Worm (Caenorhabditis elegans) whole organism, L3 larva: ENCODE measurements around the gene mob-2.

Experiments
- ceh-82 ChIP-seq: fragments of 150-350 bp; optimal IDR thresholded peaks from 2 replicates; lab custom pipeline; 2014; ENCODE audit warnings: missing biosample characterization, missing genetic modification characterization
- zag-1 ChIP-seq: fragments of 150-350 bp; optimal IDR thresholded peaks from 2 replicates; lab custom pipeline; 2014; ENCODE audit warnings: missing biosample characterization, missing genetic modification characterization
- ztf-11 ChIP-seq: fragments of 150-350 bp; optimal IDR thresholded peaks from 2 replicates; lab custom pipeline; 2014; ENCODE audit warnings: missing biosample characterization, missing genetic modification characterization

DNA sequence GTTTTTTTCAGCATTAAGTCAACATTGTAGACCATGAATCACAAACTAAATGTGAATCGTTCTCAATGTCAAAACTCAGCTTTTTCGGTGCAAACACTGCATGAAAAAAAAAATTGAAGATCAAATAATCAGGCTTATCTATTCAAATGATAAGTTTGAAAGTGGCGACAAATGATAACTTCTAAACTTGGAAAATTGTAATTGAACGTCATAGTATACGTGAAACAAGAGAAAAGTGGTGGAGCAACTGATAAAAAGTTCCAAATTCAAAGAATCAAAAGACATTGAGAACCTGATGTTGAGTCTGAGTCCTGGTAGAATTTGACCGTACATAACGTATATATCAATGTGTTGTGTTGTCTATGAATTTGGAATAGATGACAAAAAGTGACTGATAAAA, 6.7 kb downstream of the mob-2 start:
- TF ChIP-seq zag-1 (tag; lab: Kevin White, UChicago) (no peak), ceh-82 (tag; lab: Kevin White, UChicago) (no peak), ztf-11 (no peak)
